Worm (Caenorhabditis elegans): ENCODE results near the gene C52A10.3.

The C52A10.3 gene

DNA sequence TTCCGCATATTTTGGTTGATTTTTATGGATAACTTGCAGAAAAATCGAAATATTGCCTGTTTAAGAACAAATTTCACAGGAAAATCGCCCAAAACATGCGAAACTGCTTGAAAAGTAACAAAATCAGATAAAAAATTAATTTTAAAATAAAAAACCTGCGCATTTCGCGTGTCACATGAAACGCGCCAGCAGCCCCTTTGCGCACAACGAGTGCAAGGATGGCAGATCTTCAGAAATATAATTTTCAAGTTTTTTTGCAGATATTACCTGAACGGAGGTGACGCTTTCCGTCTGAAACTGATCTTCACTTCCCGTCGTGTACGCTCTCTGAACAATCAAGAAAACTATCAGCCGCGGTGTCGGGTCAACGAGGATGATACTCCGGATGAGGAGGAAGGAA lies 35.7 kb upstream of the C52A10.3 start:
- no peak for TF ChIP-seq ceh-43 (GFP tag; optimal IDR thresholded peaks at IDR 0.05)
- TF ChIP-seq M03D4.4 (tag; optimal IDR thresholded peaks at IDR 0.05): peak; percentile 37
- peak; percentile 40 for TF ChIP-seq lin-13 (tag; optimal IDR thresholded peaks at IDR 0.05)
- no peak for TF ChIP-seq pha-4 (tag; optimal IDR thresholded peaks at IDR 0.05)
- TF ChIP-seq mls-2 (tag; optimal IDR thresholded peaks at IDR 0.05): no peak
- no peak for TF ChIP-seq zip-8 (tag; optimal IDR thresholded peaks at IDR 0.05)
- peak; percentile 8 for TF ChIP-seq bed-3 (GFP tag; optimal IDR thresholded peaks at IDR 0.05)
- no peak for TF ChIP-seq ztf-11 (tag; optimal IDR thresholded peaks at IDR 0.05)
- no peak for TF ChIP-seq nhr-2 (tag; optimal IDR thresholded peaks at IDR 0.05)
- TF ChIP-seq nhr-76 (tag; optimal IDR thresholded peaks at IDR 0.05): no peak
- peak; percentile 11 for TF ChIP-seq sptf-1 (tag; optimal IDR thresholded peaks at IDR 0.05)
- no peak for TF ChIP-seq unc-120 (tag; optimal IDR thresholded peaks at IDR 0.05; ENCODE audit: poor library complexity, severe bottlenecking)
- TF ChIP-seq sem-2 (GFP tag; optimal IDR thresholded peaks at IDR 0.05): no peak
- TF ChIP-seq flh-1 (GFP tag; optimal IDR thresholded peaks at IDR 0.05): no peak
- no peak for TF ChIP-seq ceh-83 (GFP tag; optimal IDR thresholded peaks at IDR 0.05)
- no peak for TF ChIP-seq blmp-1 (tag; optimal IDR thresholded peaks at IDR 0.05)
- no peak for TF ChIP-seq lin-32 (GFP tag; optimal IDR thresholded peaks at IDR 0.05)
- peak; percentile 6 for TF ChIP-seq lsy-2 (tag; optimal IDR thresholded peaks at IDR 0.05)
- TF ChIP-seq mep-1 (tag; optimal IDR thresholded peaks at IDR 0.05): no peak
- no peak for TF ChIP-seq cnd-1 (tag; optimal IDR thresholded peaks at IDR 0.05)
- TF ChIP-seq ces-1 (GFP tag; optimal IDR thresholded peaks at IDR 0.05): peak; percentile 23
- no peak for TF ChIP-seq unc-62 (GFP tag; optimal IDR thresholded peaks at IDR 0.05)

DNA sequence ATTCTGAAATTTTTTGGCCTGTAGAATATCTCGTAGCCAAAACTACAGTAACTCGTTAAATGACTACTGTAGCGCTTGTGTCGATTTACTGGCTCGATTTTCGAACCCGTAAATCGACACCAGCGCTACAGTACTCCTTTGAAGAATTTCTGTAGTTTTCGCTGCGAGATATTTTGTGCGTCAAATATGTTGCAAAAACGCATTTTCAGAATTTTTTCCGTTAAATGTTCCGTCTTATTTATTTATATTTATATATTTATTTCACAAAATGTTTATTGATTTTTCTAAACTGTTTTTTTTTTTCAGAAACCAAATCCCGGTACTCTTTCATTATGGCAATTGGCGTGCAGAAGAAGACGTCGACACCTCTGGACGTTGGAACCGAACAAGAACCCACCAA lies 34.5 kb upstream of the C52A10.3 start, which contains the start of gene natc-2:
natc-2 (plus strand) TSS at position 301 of the 400 bp plus-strand sequence.
- TF ChIP-seq elt-3 (tag; optimal IDR thresholded peaks at IDR 0.05) (no peak), pha-4 (tag; optimal IDR thresholded peaks at IDR 0.05) (no peak), lsy-2 (tag; optimal IDR thresholded peaks at IDR 0.05) (no peak), ceh-39 (tag; optimal IDR thresholded peaks at IDR 0.05) (no peak), ztf-11 (tag; optimal IDR thresholded peaks at IDR 0.05) (no peak), elt-1 (tag; optimal IDR thresholded peaks at IDR 0.05; ENCODE audit: borderline replicate concordance, insufficient read depth) (no peak), mep-1 (tag; optimal IDR thresholded peaks at IDR 0.05) (no peak), nhr-28 (tag; optimal IDR thresholded peaks at IDR 0.05) (no peak), flh-1 (GFP tag; optimal IDR thresholded peaks at IDR 0.05) (no peak), ham-2 (GFP tag; optimal IDR thresholded peaks at IDR 0.05) (no peak), ceh-83 (GFP tag; optimal IDR thresholded peaks at IDR 0.05) (no peak), lin-32 (GFP tag; optimal IDR thresholded peaks at IDR 0.05) (no peak), unc-120 (tag; optimal IDR thresholded peaks at IDR 0.05; ENCODE audit: poor library complexity, severe bottlenecking) (no peak)

DNA sequence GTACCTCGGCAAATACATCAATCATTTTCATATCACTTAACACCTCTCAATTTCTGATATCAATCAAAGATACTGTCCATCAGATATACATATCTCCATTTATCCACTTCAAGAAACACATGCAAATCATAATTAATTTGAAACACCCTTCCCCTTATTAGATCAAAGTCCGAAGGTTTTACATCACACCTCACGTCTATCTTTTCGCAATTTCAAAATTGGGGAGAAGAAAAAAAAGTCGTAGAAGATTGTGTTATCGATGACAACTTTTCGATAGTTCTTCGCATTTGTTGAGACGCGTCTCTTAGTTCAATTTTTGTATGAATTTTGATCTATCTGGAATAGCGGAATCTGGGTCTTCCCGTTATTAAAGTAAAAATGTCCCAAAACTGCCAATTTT lies 33.9 kb upstream of the C52A10.3 start:
- no peak for TF ChIP-seq M03D4.4 (tag; optimal IDR thresholded peaks at IDR 0.05)
- TF ChIP-seq nhr-12 (tag; optimal IDR thresholded peaks at IDR 0.05): no peak
- TF ChIP-seq ham-2 (GFP tag; optimal IDR thresholded peaks at IDR 0.05): no peak
- no peak for TF ChIP-seq nhr-28 (tag; optimal IDR thresholded peaks at IDR 0.05)
- no peak for TF ChIP-seq hlh-1 (tag; optimal IDR thresholded peaks at IDR 0.05)
- TF ChIP-seq mab-5 (tag; optimal IDR thresholded peaks at IDR 0.05): no peak
- TF ChIP-seq pha-4 (tag; optimal IDR thresholded peaks at IDR 0.05): no peak
- TF ChIP-seq ces-1 (GFP tag; optimal IDR thresholded peaks at IDR 0.05): no peak
- TF ChIP-seq cnd-1 (tag; optimal IDR thresholded peaks at IDR 0.05): no peak
- TF ChIP-seq elt-3 (tag; optimal IDR thresholded peaks at IDR 0.05): no peak
- no peak for TF ChIP-seq flh-1 (GFP tag; optimal IDR thresholded peaks at IDR 0.05)
- TF ChIP-seq zip-8 (tag; optimal IDR thresholded peaks at IDR 0.05): no peak
- TF ChIP-seq unc-62 (GFP tag; optimal IDR thresholded peaks at IDR 0.05): no peak
- no peak for TF ChIP-seq nhr-76 (tag; optimal IDR thresholded peaks at IDR 0.05)
- no peak for TF ChIP-seq lin-13 (tag; optimal IDR thresholded peaks at IDR 0.05)
- TF ChIP-seq mep-1 (tag; optimal IDR thresholded peaks at IDR 0.05): no peak
- no peak for TF ChIP-seq ceh-39 (tag; optimal IDR thresholded peaks at IDR 0.05)

DNA sequence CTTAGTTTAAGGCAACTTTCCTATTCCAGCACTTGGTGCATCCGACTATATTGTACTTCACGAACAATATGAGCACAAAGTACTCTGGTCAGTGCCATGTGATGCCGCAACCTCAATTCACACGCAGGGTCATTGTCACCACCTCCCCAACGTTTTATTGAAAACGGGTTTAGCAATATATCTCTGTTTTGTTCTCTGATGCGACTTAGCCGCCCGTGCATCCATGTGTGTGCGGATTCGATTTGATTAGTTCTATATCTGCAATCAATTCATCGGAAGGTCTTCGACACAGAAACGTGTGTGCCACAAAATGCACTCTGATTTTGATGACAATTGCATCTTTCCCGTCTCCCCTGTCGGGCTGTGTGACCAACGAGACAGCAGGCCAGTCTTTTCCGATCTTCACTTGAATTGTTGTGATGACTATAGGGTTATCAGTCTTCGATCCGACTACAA lies 33.3 kb upstream of the C52A10.3 start:
- no peak for TF ChIP-seq blmp-1 (tag; optimal IDR thresholded peaks at IDR 0.05)
- no peak for TF ChIP-seq pha-4 (tag; optimal IDR thresholded peaks at IDR 0.05)
- TF ChIP-seq hlh-1 (tag; optimal IDR thresholded peaks at IDR 0.05): peak; percentile 63
- TF ChIP-seq flh-1 (GFP tag; optimal IDR thresholded peaks at IDR 0.05): no peak
- peak; percentile 71 for TF ChIP-seq unc-120 (tag; optimal IDR thresholded peaks at IDR 0.05; ENCODE audit: poor library complexity, severe bottlenecking)
- TF ChIP-seq unc-62 (GFP tag; optimal IDR thresholded peaks at IDR 0.05): peak; percentile 66
- no peak for TF ChIP-seq lsy-2 (tag; optimal IDR thresholded peaks at IDR 0.05)
- TF ChIP-seq ham-2 (GFP tag; optimal IDR thresholded peaks at IDR 0.05): no peak
- no peak for TF ChIP-seq nhr-12 (tag; optimal IDR thresholded peaks at IDR 0.05)
- peak; percentile 16 for TF ChIP-seq elt-3 (tag; optimal IDR thresholded peaks at IDR 0.05)
- TF ChIP-seq lin-13 (tag; optimal IDR thresholded peaks at IDR 0.05): no peak
- TF ChIP-seq unc-39 (tag; optimal IDR thresholded peaks at IDR 0.05): no peak
- no peak for TF ChIP-seq mab-5 (tag; optimal IDR thresholded peaks at IDR 0.05)
- no peak for TF ChIP-seq mls-2 (tag; optimal IDR thresholded peaks at IDR 0.05)
- TF ChIP-seq ces-1 (GFP tag; optimal IDR thresholded peaks at IDR 0.05): no peak
- no peak for TF ChIP-seq tbx-8 (GFP tag; optimal IDR thresholded peaks at IDR 0.05)
- TF ChIP-seq sptf-1 (tag; optimal IDR thresholded peaks at IDR 0.05): no peak
- TF ChIP-seq ceh-39 (tag; optimal IDR thresholded peaks at IDR 0.05): no peak
- TF ChIP-seq sem-2 (GFP tag; optimal IDR thresholded peaks at IDR 0.05): no peak
- no peak for TF ChIP-seq cnd-1 (tag; optimal IDR thresholded peaks at IDR 0.05)

Data from whole organism, mixed stage, embryonic.